Worm (Caenorhabditis elegans): ENCODE data around the gene myrf-2.
A peak's percentile ranks its signal among the peaks of the same experiment; 100 is the strongest.

Gene myrf-2

ce11 chrX:10215429-10215828 is 21.3 kb upstream of the myrf-2 start, which contains the start of gene F44A6.4:
Gene F44A6.4 (minus strand): TSS chrX:10215495.
- TF ChIP-seq sptf-1 (tag; optimal IDR thresholded peaks at IDR 0.05) (no peak), ces-1 (GFP tag; optimal IDR thresholded peaks at IDR 0.05) (peak; percentile 23)

- TF ChIP-seq flh-1 (GFP tag; optimal IDR thresholded peaks at IDR 0.05) (no peak), hlh-1 (tag; optimal IDR thresholded peaks at IDR 0.05) (no peak), mab-5 (tag; optimal IDR thresholded peaks at IDR 0.05) (no peak), nhr-28 (tag; optimal IDR thresholded peaks at IDR 0.05) (no peak), pha-4 (tag; optimal IDR thresholded peaks at IDR 0.05) (no peak), unc-120 (tag; optimal IDR thresholded peaks at IDR 0.05; ENCODE audit: poor library complexity, severe bottlenecking) (no peak), zip-8 (tag; optimal IDR thresholded peaks at IDR 0.05) (no peak), mep-1 (tag; optimal IDR thresholded peaks at IDR 0.05) (no peak), nhr-237 (tag; optimal IDR thresholded peaks at IDR 0.05) (no peak)
These were observed 18.3 kb upstream of the myrf-2 start, which contains the start of gene F44A6.3 for ce11 chrX:10212469-10212868. Gene F44A6.3 (plus strand): TSS chrX:10212769.

- TF ChIP-seq ztf-11 (tag; optimal IDR thresholded peaks at IDR 0.05) (no peak), flh-1 (GFP tag; optimal IDR thresholded peaks at IDR 0.05) (no peak), elt-3 (tag; optimal IDR thresholded peaks at IDR 0.05) (no peak), ham-2 (GFP tag; optimal IDR thresholded peaks at IDR 0.05) (no peak), pha-4 (tag; optimal IDR thresholded peaks at IDR 0.05) (no peak), mab-5 (tag; optimal IDR thresholded peaks at IDR 0.05) (no peak), mep-1 (tag; optimal IDR thresholded peaks at IDR 0.05) (no peak), unc-62 (GFP tag; optimal IDR thresholded peaks at IDR 0.05) (no peak), nhr-76 (tag; optimal IDR thresholded peaks at IDR 0.05) (no peak), sem-2 (GFP tag; optimal IDR thresholded peaks at IDR 0.05) (no peak), zip-8 (tag; optimal IDR thresholded peaks at IDR 0.05) (no peak)
These were observed 14.3 kb upstream of the myrf-2 start for ce11 chrX:10208481-10208880.

ce11 chrX:10206008-10206407 is 11.8 kb upstream of the myrf-2 start:
- peak; percentile 96 for TF ChIP-seq zip-8 (tag; optimal IDR thresholded peaks at IDR 0.05)
- TF ChIP-seq drap-1 (GFP tag; optimal IDR thresholded peaks at IDR 0.05) = no peak
- peak; percentile 71 for TF ChIP-seq nhr-2 (tag; optimal IDR thresholded peaks at IDR 0.05)

DNA sequence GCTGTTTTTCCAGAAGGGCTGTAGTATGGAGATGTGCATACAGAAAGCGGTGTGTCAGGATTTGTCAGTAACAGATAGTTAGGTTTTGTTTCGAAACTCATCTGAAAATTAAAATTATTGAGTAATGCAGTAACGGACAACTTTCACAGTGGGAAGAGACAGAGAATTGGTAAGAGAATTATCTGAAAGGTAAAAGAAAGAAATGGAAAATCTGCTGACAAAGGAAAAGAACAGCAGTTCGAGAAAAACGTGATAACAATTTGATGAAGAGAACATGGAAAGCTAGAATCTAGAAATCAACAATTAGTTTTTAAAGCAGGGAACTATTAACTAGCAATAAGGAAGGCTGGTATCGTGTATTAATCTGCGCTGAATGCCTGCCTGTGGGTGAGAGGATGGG is 11.1 kb upstream of the myrf-2 start, which contains the start of gene sex-1:
Gene sex-1, minus strand, starts transcription at position 101 of the 400 bp plus-strand sequence.
- TF ChIP-seq elt-1 (tag; optimal IDR thresholded peaks at IDR 0.05; ENCODE audit: borderline replicate concordance, insufficient read depth) (peak; percentile 11), mls-2 (tag; optimal IDR thresholded peaks at IDR 0.05) (no peak)

DNA sequence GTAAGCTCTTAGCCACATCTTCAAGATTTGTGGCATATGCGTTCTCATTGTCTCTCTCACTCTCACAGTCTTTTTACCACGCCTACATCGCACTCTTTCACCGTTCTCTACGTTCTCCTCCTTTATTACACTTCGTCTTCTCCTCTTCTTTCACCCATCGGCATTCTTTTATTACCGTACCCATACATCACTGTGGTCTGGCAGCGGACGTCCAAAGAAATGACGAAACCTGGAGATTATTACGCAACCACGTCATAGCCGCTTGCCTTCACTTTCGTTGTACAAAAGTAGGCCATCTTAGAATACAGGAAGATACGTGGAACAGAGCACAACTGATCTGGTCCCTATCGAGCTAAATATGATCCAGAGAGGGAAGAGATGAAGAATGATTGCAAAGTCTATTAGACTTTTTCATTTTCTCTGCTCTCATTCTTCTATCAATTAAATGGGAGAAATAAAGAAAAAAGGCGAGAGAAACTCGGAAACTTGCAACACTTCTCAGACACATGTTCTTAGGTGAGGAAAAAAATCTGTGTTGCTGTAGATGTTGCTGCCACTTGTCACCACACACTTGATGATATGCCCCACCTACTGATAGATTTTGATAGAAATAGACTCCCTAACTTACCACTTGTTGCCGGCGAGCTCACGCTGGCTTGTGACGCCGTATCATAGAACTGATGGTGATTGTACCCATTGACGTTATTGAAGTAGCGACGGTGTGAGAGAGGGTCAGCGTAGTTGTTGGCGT is 10.3 kb upstream of the myrf-2 start:
- TF ChIP-seq flh-1 (GFP tag; optimal IDR thresholded peaks at IDR 0.05) = no peak
- peak; percentile 0 for TF ChIP-seq mep-1 (tag; optimal IDR thresholded peaks at IDR 0.05)
- TF ChIP-seq unc-39 (tag; optimal IDR thresholded peaks at IDR 0.05) = no peak
- TF ChIP-seq lsy-2 (tag; optimal IDR thresholded peaks at IDR 0.05) = peak; percentile 72
- peak; percentile 58 for TF ChIP-seq ceh-39 (tag; optimal IDR thresholded peaks at IDR 0.05)
- TF ChIP-seq cnd-1 (tag; optimal IDR thresholded peaks at IDR 0.05) = peak; percentile 57
- TF ChIP-seq ceh-43 (GFP tag; optimal IDR thresholded peaks at IDR 0.05) = no peak
- peak; percentile 21 for TF ChIP-seq mls-2 (tag; optimal IDR thresholded peaks at IDR 0.05)
- peak; percentile 85 for TF ChIP-seq unc-62 (GFP tag; optimal IDR thresholded peaks at IDR 0.05)
- peak; percentile 53 for TF ChIP-seq blmp-1 (tag; optimal IDR thresholded peaks at IDR 0.05)
- TF ChIP-seq sptf-1 (tag; optimal IDR thresholded peaks at IDR 0.05) = peak; percentile 21
- no peak for TF ChIP-seq nhr-76 (tag; optimal IDR thresholded peaks at IDR 0.05)
- no peak for TF ChIP-seq lin-13 (tag; optimal IDR thresholded peaks at IDR 0.05)
- TF ChIP-seq zip-8 (tag; optimal IDR thresholded peaks at IDR 0.05) = peak; percentile 94
- TF ChIP-seq snpc-4 (tag; optimal IDR thresholded peaks at IDR 0.05) = no peak
- TF ChIP-seq unc-120 (tag; optimal IDR thresholded peaks at IDR 0.05; ENCODE audit: poor library complexity, severe bottlenecking) = no peak
- peak; percentile 40 for TF ChIP-seq ham-2 (GFP tag; optimal IDR thresholded peaks at IDR 0.05)
- peak; percentile 70 for TF ChIP-seq nhr-2 (tag; optimal IDR thresholded peaks at IDR 0.05)
- TF ChIP-seq sem-2 (GFP tag; optimal IDR thresholded peaks at IDR 0.05) = no peak
- peak; percentile 24 for TF ChIP-seq ztf-11 (tag; optimal IDR thresholded peaks at IDR 0.05)

Data from whole organism, mixed stage, embryonic.